Fruit fly (Drosophila melanogaster) whole organism, embryonic: ENCODE data around the gene Cp190.

Source experiments
- Abd-B ChIP-seq: fragments of 200-800 bp; sonication (Bioruptor generic); optimal IDR thresholded peaks from 2 replicates; lab custom pipeline; 2018; ENCODE audit warnings: missing biosample characterization, mild to moderate bottlenecking, missing genetic modification characterization, moderate library complexity
- Aef1 ChIP-seq: fragments of 200-800 bp; sonication (Bioruptor generic); IDR thresholded peaks from 3 replicates; pipeline ENCODE4 v1.3.6; 2022; ENCODE audit warnings: missing biosample characterization, missing genetic modification characterization
- Bgb ChIP-seq: fragments of 200-800 bp; sonication (Bioruptor generic); IDR thresholded peaks from 2 replicates; pipeline ENCODE4 v1.3.6; 2022; ENCODE audit warnings: missing biosample characterization, missing genetic modification characterization; ENCODE audit not compliant: partially characterized antibody
- BtbVII ChIP-seq: fragments of 200-800 bp; sonication (Bioruptor generic); optimal IDR thresholded peaks from 3 replicates; lab custom pipeline; 2017; ENCODE audit warnings: missing biosample characterization, mild to moderate bottlenecking, missing genetic modification characterization
- CG11085 ChIP-seq: fragments of 200-800 bp; sonication (Bioruptor generic); IDR thresholded peaks from 2 replicates; pipeline ENCODE4 v1.3.6; 2022; ENCODE audit warnings: missing biosample characterization, missing genetic modification characterization
- CG11504 ChIP-seq: fragments of 200-800 bp; sonication (Bioruptor generic); optimal IDR thresholded peaks from 3 replicates; lab custom pipeline; 2019; ENCODE audit warnings: missing biosample characterization, mild to moderate bottlenecking, missing genetic modification characterization, moderate library complexity
- CG14710 ChIP-seq: fragments of 200-800 bp; sonication (Bioruptor generic); optimal IDR thresholded peaks from 3 replicates; lab custom pipeline; 2019; ENCODE audit warnings: missing biosample characterization, mild to moderate bottlenecking, missing genetic modification characterization, moderate library complexity
- CG1603 ChIP-seq: fragments of 200-800 bp; sonication (Bioruptor generic); optimal IDR thresholded peaks from 2 replicates; lab custom pipeline; 2019; ENCODE audit warnings: missing biosample characterization, mild to moderate bottlenecking, missing genetic modification characterization, moderate library complexity
- CG17612 ChIP-seq: fragments of 200-800 bp; sonication (Bioruptor generic); IDR thresholded peaks from 2 replicates; pipeline ENCODE4 v1.3.6; 2022; ENCODE audit warnings: missing biosample characterization, missing genetic modification characterization
- CG1832 ChIP-seq: fragments of 200-800 bp; sonication (Bioruptor generic); optimal IDR thresholded peaks from 2 replicates; lab custom pipeline; 2017; ENCODE audit warnings: missing biosample characterization, mild to moderate bottlenecking, missing genetic modification characterization, inconsistent platforms
- CG31224 ChIP-seq: fragments of 200-800 bp; sonication (Bioruptor generic); IDR thresholded peaks from 2 replicates; pipeline ENCODE4 v1.3.6; 2022; ENCODE audit warnings: missing biosample characterization, missing genetic modification characterization
- CG32767 ChIP-seq: fragments of 200-800 bp; sonication (Bioruptor generic); IDR thresholded peaks from 2 replicates; pipeline ENCODE4 v1.3.6; 2022; ENCODE audit warnings: missing biosample characterization, missing genetic modification characterization
- CG3407 ChIP-seq: fragments of 200-800 bp; sonication (Bioruptor generic); optimal IDR thresholded peaks from 2 replicates; lab custom pipeline; 2018; ENCODE audit warnings: missing biosample characterization, mild to moderate bottlenecking, missing genetic modification characterization
- CG3995 ChIP-seq: fragments of 200-800 bp; sonication (Bioruptor generic); optimal IDR thresholded peaks from 3 replicates; lab custom pipeline; 2016; ENCODE audit warnings: missing biosample characterization, missing genetic modification characterization
- CG4424 ChIP-seq: fragments of 200-800 bp; sonication (Bioruptor generic); optimal IDR thresholded peaks from 3 replicates; lab custom pipeline; 2016; ENCODE audit warnings: missing biosample characterization, missing genetic modification characterization
- CG4617 ChIP-seq: fragments of 200-800 bp; sonication (Bioruptor generic); optimal IDR thresholded peaks from 3 replicates; lab custom pipeline; 2016; ENCODE audit warnings: missing biosample characterization, missing genetic modification characterization, borderline replicate concordance
- CG7745 ChIP-seq: fragments of 200-800 bp; sonication (Bioruptor generic); optimal IDR thresholded peaks from 2 replicates; lab custom pipeline; 2018; ENCODE audit warnings: missing biosample characterization, mild to moderate bottlenecking, missing genetic modification characterization, moderate library complexity
- CG8388 ChIP-seq: fragments of 200-800 bp; sonication (Bioruptor generic); optimal IDR thresholded peaks from 2 replicates; lab custom pipeline; 2019; ENCODE audit warnings: missing biosample characterization, mild to moderate bottlenecking, missing genetic modification characterization, moderate library complexity
- CG9932 ChIP-seq: fragments of 200-800 bp; sonication (Bioruptor generic); IDR thresholded peaks from 2 replicates; pipeline ENCODE4 v1.3.6; 2022; ENCODE audit warnings: missing biosample characterization, missing genetic modification characterization
- CHES-1-like ChIP-seq: fragments of 200-800 bp; sonication (Bioruptor generic); optimal IDR thresholded peaks from 2 replicates; lab custom pipeline; 2016; ENCODE audit warnings: missing biosample characterization, missing genetic modification characterization
- Ets65A ChIP-seq: fragments of 200-800 bp; sonication (Bioruptor generic); peaks from one replicate; lab custom pipeline; 2016; ENCODE audit warnings: missing biosample characterization, missing genetic modification characterization
- Fer3 ChIP-seq: fragments of 200-800 bp; sonication (Bioruptor generic); optimal IDR thresholded peaks from 2 replicates; lab custom pipeline; 2018; ENCODE audit warnings: missing biosample characterization, mild to moderate bottlenecking, missing genetic modification characterization, moderate library complexity
- Hmr ChIP-seq: fragments of 200-800 bp; sonication (Bioruptor generic); optimal IDR thresholded peaks from 3 replicates; lab custom pipeline; 2017; ENCODE audit warnings: mild to moderate bottlenecking, missing biosample characterization, missing genetic modification reagents, missing genetic modification characterization
- Hr39 ChIP-seq: fragments of >200 bp; optimal IDR thresholded peaks from 2 replicates; lab custom pipeline; 2017
- Hr78 ChIP-seq, 2 experiments: fragments of 200-800 bp in 1 of 2; fragments of >200 bp in 1 of 2; sonication (Bioruptor generic) in 1 of 2; optimal IDR thresholded peaks; 2 replicates each; lab custom pipeline; 2017 to 2019; ENCODE audit warnings: missing biosample characterization in 2 of 2, missing genetic modification characterization in 2 of 2, mild to moderate bottlenecking in 1 of 2, moderate library complexity in 1 of 2
- Kr ChIP-seq: fragments of 200-800 bp; sonication (Bioruptor generic); optimal IDR thresholded peaks from 2 replicates; lab custom pipeline; 2017; ENCODE audit warnings: missing biosample characterization, mild to moderate bottlenecking, missing genetic modification characterization
- Med ChIP-seq: fragments of 200-800 bp; sonication (Bioruptor generic); peaks from one replicate; lab custom pipeline; 2016; ENCODE audit warnings: missing biosample characterization, missing genetic modification characterization, mild to moderate bottlenecking, inconsistent platforms, moderate library complexity
- Nf-YC ChIP-seq: fragments of 200-800 bp; optimal IDR thresholded peaks from 3 replicates; lab custom pipeline; 2019; ENCODE audit warnings: missing biosample characterization, mild to moderate bottlenecking, missing genetic modification characterization, moderate library complexity
- Trl ChIP-seq, 3 experiments: fragments of >200 bp in 2 of 3; fragments of 200-800 bp in 1 of 3; sonication (Bioruptor generic) in 1 of 3; optimal IDR thresholded peaks; 2 replicates in 1 of 3; 3 replicates in 2 of 3; lab custom pipeline; 2016 to 2017; ENCODE audit warnings: missing biosample characterization in 1 of 3, missing genetic modification characterization in 1 of 3
- aop ChIP-seq: fragments of 200-800 bp; sonication (Bioruptor generic); IDR thresholded peaks from 2 replicates; pipeline ENCODE4 v1.3.6; 2022; ENCODE audit warnings: missing biosample characterization, missing genetic modification characterization
- cg ChIP-seq: fragments of 200-800 bp; sonication (Bioruptor generic); optimal IDR thresholded peaks from 3 replicates; lab custom pipeline; 2019; ENCODE audit warnings: missing biosample characterization, mild to moderate bottlenecking, missing genetic modification characterization, moderate library complexity
- ci ChIP-seq: fragments of 200-800 bp; sonication (Bioruptor generic); IDR thresholded peaks from 3 replicates; pipeline ENCODE4 v1.3.6; 2022; ENCODE audit warnings: missing biosample characterization, missing genetic modification characterization
- danr ChIP-seq: fragments of 200-800 bp; sonication (Bioruptor generic); IDR thresholded peaks from 2 replicates; pipeline ENCODE4 v1.3.6; 2022; ENCODE audit warnings: missing biosample characterization, missing genetic modification characterization
- dpn ChIP-seq, 2 experiments: fragments of 200-800 bp; sonication (Bioruptor generic); optimal IDR thresholded peaks; 3 replicates each; lab custom pipeline; 2016; ENCODE audit warnings: missing biosample characterization in 2 of 2, missing genetic modification characterization in 2 of 2
- fd102C ChIP-seq: fragments of 200-800 bp; sonication (Bioruptor generic); optimal IDR thresholded peaks from 2 replicates; lab custom pipeline; 2018; ENCODE audit warnings: missing biosample characterization, mild to moderate bottlenecking, missing genetic modification characterization, moderate library complexity
- gsb ChIP-seq: fragments of 200-800 bp; sonication (Bioruptor generic); IDR thresholded peaks from 2 replicates; pipeline ENCODE4 v1.3.6; 2022; ENCODE audit warnings: missing biosample characterization, missing genetic modification characterization
- h ChIP-seq: fragments of >200 bp; optimal IDR thresholded peaks from 2 replicates; lab custom pipeline; 2017
- jumu ChIP-seq: fragments of 200-800 bp; sonication (Bioruptor generic); optimal IDR thresholded peaks from 3 replicates; lab custom pipeline; 2016; ENCODE audit warnings: missing biosample characterization, missing genetic modification characterization
- kah ChIP-seq: fragments of 200-800 bp; sonication (Bioruptor generic); optimal IDR thresholded peaks from 2 replicates; lab custom pipeline; 2018; ENCODE audit warnings: missing biosample characterization, mild to moderate bottlenecking, missing genetic modification characterization
- mam ChIP-seq: fragments of 200-800 bp; sonication (Bioruptor generic); optimal IDR thresholded peaks from 3 replicates; lab custom pipeline; 2016; ENCODE audit warnings: missing biosample characterization, missing genetic modification characterization
- pnt ChIP-seq: fragments of 200-800 bp; sonication (Bioruptor generic); optimal IDR thresholded peaks from 3 replicates; lab custom pipeline; 2016; ENCODE audit warnings: missing biosample characterization, missing genetic modification characterization
- pzg ChIP-seq: fragments of 200-800 bp; sonication (Bioruptor generic); optimal IDR thresholded peaks from 3 replicates; lab custom pipeline; 2018; ENCODE audit warnings: missing biosample characterization, mild to moderate bottlenecking, missing genetic modification characterization, moderate library complexity
- sd ChIP-seq: fragments of 200-800 bp; sonication (Bioruptor generic); optimal IDR thresholded peaks from 3 replicates; lab custom pipeline; 2018; ENCODE audit warnings: missing biosample characterization, mild to moderate bottlenecking, missing genetic modification characterization, moderate library complexity
- sens ChIP-seq: fragments of 200-800 bp; sonication (Bioruptor generic); peaks from one replicate; lab custom pipeline; 2016; ENCODE audit warnings: missing biosample characterization, missing genetic modification characterization
- tap ChIP-seq: fragments of 200-800 bp; optimal IDR thresholded peaks from 3 replicates; lab custom pipeline; 2019; ENCODE audit warnings: missing biosample characterization, mild to moderate bottlenecking, missing genetic modification characterization, moderate library complexity
- twi ChIP-seq: fragments of 200-800 bp; optimal IDR thresholded peaks from 2 replicates; lab custom pipeline; 2019; ENCODE audit warnings: missing biosample characterization, mild to moderate bottlenecking, missing genetic modification characterization, moderate library complexity
- vfl ChIP-seq: fragments of 200-800 bp; sonication (Bioruptor generic); optimal IDR thresholded peaks from 2 replicates; lab custom pipeline; 2016; ENCODE audit warnings: missing biosample characterization, missing genetic modification characterization
- vvl ChIP-seq: fragments of 200-800 bp; sonication (Bioruptor generic); IDR thresholded peaks from 2 replicates; pipeline ENCODE4 v1.3.6; 2022; ENCODE audit warnings: missing biosample characterization, missing genetic modification characterization
- z ChIP-seq: fragments of 200-800 bp; sonication (Bioruptor generic); IDR thresholded peaks from 3 replicates; pipeline ENCODE4 v1.3.6; 2022; ENCODE audit warnings: missing biosample characterization, missing genetic modification characterization
- zf30C ChIP-seq: fragments of 200-800 bp; sonication (Bioruptor generic); optimal IDR thresholded peaks from 3 replicates; lab custom pipeline; 2018; ENCODE audit warnings: missing biosample characterization, mild to moderate bottlenecking, missing genetic modification characterization

Gene Cp190

dm6 chr3R:15316326-15316725, 41.3 kb upstream of the Cp190 start, which contains the start of gene CG14866 (continued):
- TF ChIP-seq CG14710 (tag; lab: Kevin White, UChicago): no peak
- no peak for TF ChIP-seq h
- no peak for TF ChIP-seq CG11085 (GFP tag; lab: Robert Waterston, UW)
- TF ChIP-seq Bgb: no peak
- TF ChIP-seq fd102C (GFP tag; lab: Kevin White, UChicago): no peak

dm6 chr3R:15313836-15314235, 38.8 kb upstream of the Cp190 start:
- TF ChIP-seq Hr78 (GFP tag; optimal IDR thresholded peaks at IDR 0.05; lab: Kevin White, UChicago): peak in 1 of 2 experiments; percentile 96
- no peak for TF ChIP-seq Fer3
- TF ChIP-seq Med (GFP tag; lab: Kevin White, UChicago): peak; percentile 22
- no peak for TF ChIP-seq BtbVII (GFP tag; lab: Kevin White, UChicago)
- TF ChIP-seq vfl (GFP tag; lab: Kevin White, UChicago): no peak
- no peak for TF ChIP-seq Nf-YC
- TF ChIP-seq CG3995: no peak
- TF ChIP-seq CG1832: peak; percentile 22
- no peak for TF ChIP-seq Hmr
- no peak for TF ChIP-seq CG4424 (GFP tag; lab: Kevin White, UChicago)
- no peak for TF ChIP-seq CG11504 (tag; lab: Kevin White, UChicago)
- no peak for TF ChIP-seq CG1603 (tag; lab: Kevin White, UChicago)
- no peak for TF ChIP-seq CG8388 (GFP tag; lab: Kevin White, UChicago)
- TF ChIP-seq aop (GFP tag; lab: Robert Waterston, UW): no peak
- TF ChIP-seq pnt: no peak
- no peak for TF ChIP-seq gsb
- peak; percentile 28 for TF ChIP-seq zf30C
- peak; percentile 66 for TF ChIP-seq Ets65A (GFP tag; lab: Kevin White, UChicago)
- TF ChIP-seq mam: no peak
- no peak for TF ChIP-seq CG17612 (GFP tag; lab: Robert Waterston, UW)

dm6 chr3R:15310695-15311094, 35.7 kb upstream of the Cp190 start:
- TF ChIP-seq ci (GFP tag; lab: Robert Waterston, UW): 0 out of 3 replicates have a peak, but pooled peaks have one; percentile 6
- no peak for TF ChIP-seq pzg (GFP tag; lab: Kevin White, UChicago)
- TF ChIP-seq sd (tag; lab: Kevin White, UChicago): peak; percentile 36
- peak in 1 of 2 experiments; percentile 17 for TF ChIP-seq dpn (GFP tag; optimal IDR thresholded peaks at IDR 0.05; lab: Kevin White, UChicago)
- no peak for TF ChIP-seq jumu
- TF ChIP-seq sens (GFP tag; lab: Kevin White, UChicago): peak; percentile 23
- no peak for TF ChIP-seq twi (tag; lab: Kevin White, UChicago)
- TF ChIP-seq kah: peak; percentile 76
- no peak for TF ChIP-seq Kr
- TF ChIP-seq vvl (GFP tag; lab: Robert Waterston, UW): 0 out of 2 replicates have a peak, but pooled peaks have one; percentile 8
- peak; percentile 63 for TF ChIP-seq cg
- no peak for TF ChIP-seq danr (GFP tag; lab: Robert Waterston, UW)
- TF ChIP-seq, all 482 proteins: peak for 7

- TF ChIP-seq Hr39 (lab: Kevin White, UChicago) (no peak), CG7745 (tag; lab: Kevin White, UChicago) (no peak), Aef1 (GFP tag; lab: Robert Waterston, UW) (no peak), Abd-B (GFP tag; lab: Kevin White, UChicago) (no peak), CG4617 (GFP tag; lab: Kevin White, UChicago) (no peak), CG31224 (GFP tag; lab: Robert Waterston, UW) (no peak), tap (tag; lab: Kevin White, UChicago) (no peak), CG32767 (GFP tag; lab: Robert Waterston, UW) (0 out of 2 replicates have a peak, but pooled peaks have one; percentile 15), z (GFP tag; lab: Robert Waterston, UW) (0 out of 3 replicates have a peak, but pooled peaks have one; percentile 27), CG9932 (no peak), Med (GFP tag; lab: Kevin White, UChicago) (peak; percentile 70), sens (GFP tag; lab: Kevin White, UChicago) (peak; percentile 82), cg (peak; percentile 66), Trl (optimal IDR thresholded peaks at IDR 0.05; lab: Kevin White, UChicago) (no peak), Trl (GFP tag; optimal IDR thresholded peaks at IDR 0.05; lab: Kevin White, UChicago) (no peak), CHES-1-like (GFP tag; lab: Kevin White, UChicago) (no peak), CG3407 (GFP tag; lab: Kevin White, UChicago) (no peak)
Measured at dm6 chr3R:15309924-15310323, 34.9 kb upstream of the Cp190 start, which contains the start of gene Tm2. Gene Tm2 (plus strand): TSS chr3R:15310193.
